Fruit fly (Drosophila melanogaster): Measurements from ENCODE around the gene SclB.
A peak's percentile ranks its signal among the peaks of the same experiment; 100 is the strongest.

Gene SclB

DNA sequence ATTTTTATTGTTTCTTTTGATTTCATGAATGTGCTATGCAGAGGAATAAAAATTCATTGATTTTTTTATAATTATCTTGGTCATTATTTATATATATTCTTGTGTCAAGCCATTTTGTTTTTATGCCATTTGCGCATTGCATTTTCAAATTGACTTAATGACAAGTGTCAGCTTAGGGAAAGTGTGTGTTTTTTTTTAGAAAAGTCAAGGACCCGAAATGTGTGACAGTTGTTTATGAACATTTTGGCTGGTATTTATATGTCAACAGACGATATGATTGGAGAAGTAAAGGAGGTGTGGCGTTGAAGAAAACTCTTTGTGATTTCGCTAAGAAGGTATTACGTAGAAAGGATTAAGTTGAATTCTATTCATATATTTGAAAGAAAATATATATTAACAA is at the start of gene SclB, which contains the start of gene SclA:
TSS of gene SclB (plus strand) at position 301 of the 400 bp plus-strand sequence.
TSS of gene SclA (plus strand) at position 301 of the 400 bp plus-strand sequence.
- TF ChIP-seq CG32264 (GFP tag; optimal IDR thresholded peaks at IDR 0.05) (no peak), Hr78 (GFP tag; optimal IDR thresholded peaks at IDR 0.05) (no peak)

DNA sequence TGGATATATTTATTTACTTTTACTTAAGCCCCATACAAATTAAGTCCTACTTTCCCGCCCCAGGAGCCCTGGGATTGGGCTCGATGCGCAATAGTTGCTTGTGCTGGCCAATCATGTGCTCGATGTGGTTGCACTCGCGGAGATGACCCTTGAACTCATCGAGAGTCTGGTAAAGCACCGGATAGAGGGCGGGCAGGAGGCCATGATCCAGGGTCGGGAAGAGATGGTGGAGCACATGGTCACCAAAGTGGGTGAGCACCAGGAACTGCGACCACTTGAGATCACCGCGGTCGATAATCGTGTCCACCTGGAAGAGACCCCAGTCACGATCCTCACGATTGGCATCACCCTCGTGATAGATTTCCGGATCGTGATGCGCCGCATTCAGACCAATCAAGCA is 48.9 kb upstream of the SclB start:
- TF ChIP-seq jim (GFP tag; optimal IDR thresholded peaks at IDR 0.05) = no peak
- TF ChIP-seq Vsx2 (GFP tag; optimal IDR thresholded peaks at IDR 0.05; ENCODE audit: partially characterized antibody) = no peak
- no peak for TF ChIP-seq lola (GFP tag; optimal IDR thresholded peaks at IDR 0.05)
- no peak for TF ChIP-seq Dif (GFP tag; optimal IDR thresholded peaks at IDR 0.05; ENCODE audit: partially characterized antibody)

DNA sequence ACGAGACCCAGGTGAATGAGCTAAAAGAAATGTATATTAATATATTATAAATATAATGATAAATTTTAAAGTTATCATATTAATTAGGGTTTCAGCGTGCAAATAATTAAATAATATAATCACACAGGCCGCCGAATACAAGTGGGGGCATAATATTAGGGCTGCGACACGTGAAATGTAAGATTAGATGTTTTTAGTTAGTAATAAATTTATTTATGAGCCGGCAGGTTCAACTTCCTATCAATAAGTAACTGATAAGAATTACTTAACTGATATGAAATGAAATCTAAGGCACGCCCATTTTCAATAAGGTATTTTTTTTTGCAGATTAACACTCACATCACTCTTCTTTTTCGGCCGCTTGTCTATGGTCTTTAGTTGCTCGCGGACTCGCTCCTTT is 47.9 kb upstream of the SclB start:
- no peak for TF ChIP-seq brk (GFP tag; optimal IDR thresholded peaks at IDR 0.05)
- no peak for TF ChIP-seq dsf (GFP tag; optimal IDR thresholded peaks at IDR 0.05; ENCODE audit: borderline replicate concordance)
- TF ChIP-seq sv (GFP tag; optimal IDR thresholded peaks at IDR 0.05) = no peak
- no peak for TF ChIP-seq Dif (GFP tag; optimal IDR thresholded peaks at IDR 0.05; ENCODE audit: partially characterized antibody)
- TF ChIP-seq N (GFP tag; optimal IDR thresholded peaks at IDR 0.05) = no peak
- TF ChIP-seq GATAd (GFP tag; optimal IDR thresholded peaks at IDR 0.05) = no peak
- TF ChIP-seq Jra (GFP tag; optimal IDR thresholded peaks at IDR 0.05) = no peak
- no peak for TF ChIP-seq dl (GFP tag; optimal IDR thresholded peaks at IDR 0.05; ENCODE audit: insufficient read depth in 1 of 2, partially characterized antibody in 2 of 2)
- no peak for TF ChIP-seq dmrt93B (GFP tag; optimal IDR thresholded peaks at IDR 0.05)
- TF ChIP-seq ey (GFP tag; optimal IDR thresholded peaks at IDR 0.05) = no peak
- no peak for TF ChIP-seq Myc (optimal IDR thresholded peaks at IDR 0.05)
- TF ChIP-seq lola (GFP tag; optimal IDR thresholded peaks at IDR 0.05) = no peak
- TF ChIP-seq jim (GFP tag; optimal IDR thresholded peaks at IDR 0.05) = no peak
- TF ChIP-seq CrebA (GFP tag; optimal IDR thresholded peaks at IDR 0.05; ENCODE audit: borderline replicate concordance) = no peak
- TF ChIP-seq pan (optimal IDR thresholded peaks at IDR 0.05) = no peak
- no peak for TF ChIP-seq woc (GFP tag; optimal IDR thresholded peaks at IDR 0.05)
- no peak for TF ChIP-seq OdsH (GFP tag; optimal IDR thresholded peaks at IDR 0.05)

DNA sequence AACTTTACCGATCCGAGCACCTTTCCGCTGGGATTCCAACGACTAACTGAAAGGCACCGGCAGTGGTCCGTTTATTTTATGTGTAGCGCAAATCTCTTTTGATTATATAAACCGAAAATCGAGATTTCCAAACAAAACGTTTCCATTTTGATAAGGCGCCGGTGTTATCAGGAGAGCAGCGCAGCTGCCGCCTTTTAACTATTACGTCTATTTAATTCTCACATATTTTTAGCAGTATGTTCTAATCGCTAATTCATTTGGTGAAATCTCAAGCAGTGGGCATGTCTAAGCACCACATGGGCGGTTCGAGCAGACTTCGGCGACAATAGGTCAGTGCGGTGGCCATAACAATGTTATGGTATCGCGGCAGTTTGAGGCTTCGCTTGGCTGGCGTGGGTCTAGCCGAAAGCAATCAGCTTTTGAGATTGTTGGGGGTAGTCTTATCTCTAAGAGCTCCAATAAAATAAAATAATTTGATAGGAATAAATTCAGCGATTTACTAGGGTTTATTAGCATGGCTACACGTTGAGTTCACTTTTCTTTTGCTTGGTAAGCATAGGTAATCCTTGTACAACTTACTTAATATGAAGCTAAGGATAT is 47.0 kb upstream of the SclB start, which contains the start of gene Cyt-b5-r:
TSS of gene Cyt-b5-r (minus strand) at position 51 of the 600 bp plus-strand sequence.
- TF ChIP-seq GATAd (GFP tag; optimal IDR thresholded peaks at IDR 0.05) = no peak
- TF ChIP-seq Vsx2 (GFP tag; optimal IDR thresholded peaks at IDR 0.05; ENCODE audit: partially characterized antibody) = no peak
- no peak for TF ChIP-seq tai (GFP tag; optimal IDR thresholded peaks at IDR 0.05)
- TF ChIP-seq HLH106 (tag; optimal IDR thresholded peaks at IDR 0.05) = no peak
- TF ChIP-seq br (GFP tag; optimal IDR thresholded peaks at IDR 0.05) = peak; percentile 21
- no peak for TF ChIP-seq woc (GFP tag; optimal IDR thresholded peaks at IDR 0.05)

DNA sequence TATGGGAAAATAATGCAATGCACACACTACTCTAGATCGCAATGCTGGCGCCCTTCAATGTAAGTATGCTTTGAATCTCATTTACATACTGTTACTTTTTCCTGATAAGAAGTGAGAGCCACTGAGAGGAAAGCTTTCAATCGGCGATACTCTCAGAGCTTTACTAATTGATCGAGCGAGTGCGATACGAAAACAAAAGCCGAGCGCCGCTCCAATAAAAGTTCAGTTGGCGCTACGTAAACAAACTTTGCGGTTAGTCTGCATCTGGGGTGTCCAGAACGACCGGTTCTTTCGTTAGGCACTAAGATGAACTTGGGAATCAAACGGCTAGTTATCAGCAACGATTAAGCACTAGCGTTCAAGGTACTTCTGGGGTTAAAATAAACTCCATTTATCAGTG is 46.4 kb upstream of the SclB start, which contains the start of gene CG17928:
TSS of gene CG17928 (plus strand) at position 224 of the 400 bp plus-strand sequence.
- TF ChIP-seq fru (GFP tag; optimal IDR thresholded peaks at IDR 0.05) (no peak), Hr78 (GFP tag; optimal IDR thresholded peaks at IDR 0.05) (no peak), dl (GFP tag; optimal IDR thresholded peaks at IDR 0.05; ENCODE audit: insufficient read depth in 1 of 2, partially characterized antibody in 2 of 2) (peak in 1 of 2 experiments; percentile 28), Abd-B (GFP tag; optimal IDR thresholded peaks at IDR 0.05) (no peak), Dif (GFP tag; optimal IDR thresholded peaks at IDR 0.05; ENCODE audit: partially characterized antibody) (peak; percentile 70), Jra (GFP tag; optimal IDR thresholded peaks at IDR 0.05) (no peak), foxo (GFP tag; optimal IDR thresholded peaks at IDR 0.05) (no peak), Hnf4 (GFP tag; optimal IDR thresholded peaks at IDR 0.05) (no peak), dmrt93B (GFP tag; optimal IDR thresholded peaks at IDR 0.05) (no peak)

DNA sequence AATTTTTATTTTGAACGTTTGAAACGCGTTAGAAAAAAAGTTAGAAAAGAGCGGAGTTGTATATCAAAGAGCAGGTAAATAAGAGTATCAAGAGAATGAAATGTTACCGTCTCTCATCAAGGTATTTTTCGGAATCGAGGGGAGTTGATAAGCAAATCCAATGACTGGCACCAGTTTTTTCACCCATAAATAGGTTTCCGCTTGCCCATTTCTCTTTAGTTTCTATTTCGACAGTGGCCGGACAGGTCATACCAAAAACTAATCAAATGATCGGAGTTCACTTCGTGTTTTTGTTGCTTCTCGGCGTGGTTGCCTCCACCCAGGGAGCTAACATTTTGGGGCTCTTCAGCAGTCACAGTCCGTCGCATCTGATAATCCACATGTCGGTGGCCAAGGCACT is 43.8 kb upstream of the SclB start, which contains the start of gene Ugt37C2:
TSS of gene Ugt37C2 (plus strand) at position 242 of the 400 bp plus-strand sequence.
- TF ChIP-seq br (GFP tag; optimal IDR thresholded peaks at IDR 0.05) (no peak), dl (GFP tag; optimal IDR thresholded peaks at IDR 0.05; ENCODE audit: insufficient read depth in 1 of 2, partially characterized antibody in 2 of 2) (no peak), CG9705 (GFP tag; optimal IDR thresholded peaks at IDR 0.05) (no peak), OdsH (GFP tag; optimal IDR thresholded peaks at IDR 0.05) (no peak), GATAd (GFP tag; optimal IDR thresholded peaks at IDR 0.05) (no peak), Jra (GFP tag; optimal IDR thresholded peaks at IDR 0.05) (no peak), Hr78 (GFP tag; optimal IDR thresholded peaks at IDR 0.05) (no peak), CG32264 (GFP tag; optimal IDR thresholded peaks at IDR 0.05) (no peak), fru (GFP tag; optimal IDR thresholded peaks at IDR 0.05) (no peak), Dfd (GFP tag; optimal IDR thresholded peaks at IDR 0.05) (no peak), woc (GFP tag; optimal IDR thresholded peaks at IDR 0.05) (no peak), Vsx2 (GFP tag; optimal IDR thresholded peaks at IDR 0.05; ENCODE audit: partially characterized antibody) (no peak), ey (GFP tag; optimal IDR thresholded peaks at IDR 0.05) (no peak), sage (GFP tag; optimal IDR thresholded peaks at IDR 0.05) (no peak), rgr (GFP tag; optimal IDR thresholded peaks at IDR 0.05) (no peak), Rel (GFP tag; optimal IDR thresholded peaks at IDR 0.05) (no peak), Rel (tag; optimal IDR thresholded peaks at IDR 0.05) (no peak)

All from whole organism, wandering third instar larva.